Fruit fly (Drosophila melanogaster) whole organism, embryonic: ENCODE measurements around the gene RacGAP84C.

Source experiments
- Adf1 ChIP-seq: fragments of 200-800 bp; sonication (Bioruptor generic); IDR thresholded peaks from 2 replicates; pipeline ENCODE4 v1.3.6; 2022; ENCODE audit warnings: missing biosample characterization, missing genetic modification characterization
- B-H1 ChIP-seq: fragments of 200-800 bp; sonication (Bioruptor generic); IDR thresholded peaks from 3 replicates; pipeline ENCODE4 v1.3.6; 2022; ENCODE audit warnings: missing biosample characterization, missing genetic modification characterization
- CG10321 ChIP-seq: fragments of 200-800 bp; sonication (Bioruptor generic); IDR thresholded peaks from 2 replicates; pipeline ENCODE4 v1.3.6; 2022; ENCODE audit warnings: missing biosample characterization, missing genetic modification characterization
- CG11085 ChIP-seq: fragments of 200-800 bp; sonication (Bioruptor generic); IDR thresholded peaks from 2 replicates; pipeline ENCODE4 v1.3.6; 2022; ENCODE audit warnings: missing biosample characterization, missing genetic modification characterization
- CG12391 ChIP-seq: fragments of 200-800 bp; sonication (Bioruptor generic); optimal IDR thresholded peaks from 3 replicates; lab custom pipeline; 2018; ENCODE audit warnings: missing biosample characterization, mild to moderate bottlenecking, missing genetic modification characterization, moderate library complexity
- CG13287 ChIP-seq: fragments of 200-800 bp; sonication (Bioruptor generic); IDR thresholded peaks from 2 replicates; pipeline ENCODE4 v1.3.6; 2022; ENCODE audit warnings: missing biosample characterization, missing genetic modification characterization; ENCODE audit not compliant: partially characterized antibody
- CG15011 ChIP-seq: fragments of 200-800 bp; sonication (Bioruptor generic); optimal IDR thresholded peaks from 3 replicates; lab custom pipeline; 2018; ENCODE audit warnings: missing biosample characterization, mild to moderate bottlenecking, missing genetic modification characterization
- CG1529 ChIP-seq: fragments of 200-800 bp; sonication (Bioruptor generic); optimal IDR thresholded peaks from 3 replicates; lab custom pipeline; 2018; ENCODE audit warnings: missing biosample characterization, missing genetic modification characterization
- CG15479 ChIP-seq: fragments of 200-800 bp; sonication (Bioruptor generic); optimal IDR thresholded peaks from 3 replicates; lab custom pipeline; 2019; ENCODE audit warnings: missing biosample characterization, mild to moderate bottlenecking, missing genetic modification characterization, moderate library complexity
- CG16813 ChIP-seq: fragments of 200-800 bp; sonication (Bioruptor generic); IDR thresholded peaks from 3 replicates; pipeline ENCODE4 v1.3.6; 2022; ENCODE audit warnings: missing biosample characterization, missing genetic modification characterization; ENCODE audit not compliant: partially characterized antibody
- CG17328 ChIP-seq: fragments of 200-800 bp; sonication (Bioruptor generic); IDR thresholded peaks from 2 replicates; pipeline ENCODE4 v1.3.6; 2022; ENCODE audit warnings: missing biosample characterization, missing genetic modification characterization
- CG1832 ChIP-seq: fragments of 200-800 bp; sonication (Bioruptor generic); optimal IDR thresholded peaks from 2 replicates; lab custom pipeline; 2017; ENCODE audit warnings: missing biosample characterization, mild to moderate bottlenecking, missing genetic modification characterization, inconsistent platforms
- CG2712 ChIP-seq: fragments of 200-800 bp; optimal IDR thresholded peaks from 3 replicates; lab custom pipeline; 2019; ENCODE audit warnings: missing biosample characterization, mild to moderate bottlenecking, missing genetic modification characterization, moderate library complexity
- CG3163 ChIP-seq: fragments of 200-800 bp; sonication (Bioruptor generic); optimal IDR thresholded peaks from 3 replicates; lab custom pipeline; 2016; ENCODE audit warnings: missing biosample characterization, missing genetic modification characterization
- CG34224 ChIP-seq: fragments of 200-800 bp; sonication (Bioruptor generic); IDR thresholded peaks from 3 replicates; pipeline ENCODE4 v1.3.6; 2022; ENCODE audit warnings: missing biosample characterization, missing genetic modification characterization; ENCODE audit not compliant: partially characterized antibody
- CG4328 ChIP-seq: fragments of 200-800 bp; sonication (Bioruptor generic); optimal IDR thresholded peaks from 3 replicates; lab custom pipeline; 2017; ENCODE audit warnings: missing biosample characterization, missing genetic modification reagents, missing genetic modification characterization
- CG4360 ChIP-seq: fragments of 200-800 bp; sonication (Bioruptor generic); IDR thresholded peaks from 2 replicates; pipeline ENCODE4 v1.3.6; 2022; ENCODE audit warnings: missing biosample characterization, missing genetic modification characterization
- CG7745 ChIP-seq: fragments of 200-800 bp; sonication (Bioruptor generic); optimal IDR thresholded peaks from 2 replicates; lab custom pipeline; 2018; ENCODE audit warnings: missing biosample characterization, mild to moderate bottlenecking, missing genetic modification characterization, moderate library complexity
- CG7928 ChIP-seq: fragments of 200-800 bp; sonication (Bioruptor generic); optimal IDR thresholded peaks from 2 replicates; lab custom pipeline; 2017; ENCODE audit warnings: missing biosample characterization, mild to moderate bottlenecking, missing genetic modification characterization
- CG8478 ChIP-seq: fragments of >200 bp; optimal IDR thresholded peaks from 2 replicates; lab custom pipeline; 2018
- D19B ChIP-seq: fragments of 200-800 bp; sonication (Bioruptor generic); optimal IDR thresholded peaks from 2 replicates; lab custom pipeline; 2017; ENCODE audit warnings: missing biosample characterization, mild to moderate bottlenecking, missing genetic modification characterization
- Dek ChIP-seq: fragments of 200-800 bp; sonication (Bioruptor generic); optimal IDR thresholded peaks from 3 replicates; lab custom pipeline; 2019; ENCODE audit warnings: missing biosample characterization, mild to moderate bottlenecking, missing genetic modification characterization, moderate library complexity
- Dll ChIP-seq: fragments of 200-800 bp; sonication (Bioruptor generic); IDR thresholded peaks from 4 replicates; pipeline ENCODE4 v1.3.6; 2022; ENCODE audit warnings: missing biosample characterization, missing genetic modification characterization; ENCODE audit not compliant: partially characterized antibody
- Drgx ChIP-seq: fragments of 200-800 bp; sonication (Bioruptor generic); IDR thresholded peaks from 2 replicates; pipeline ENCODE4 v1.3.6; 2022; ENCODE audit warnings: missing biosample characterization, missing genetic modification characterization
- Hmr ChIP-seq: fragments of 200-800 bp; sonication (Bioruptor generic); optimal IDR thresholded peaks from 3 replicates; lab custom pipeline; 2017; ENCODE audit warnings: mild to moderate bottlenecking, missing biosample characterization, missing genetic modification reagents, missing genetic modification characterization
- NFAT ChIP-seq: fragments of 200-800 bp; sonication (Bioruptor generic); IDR thresholded peaks from 2 replicates; pipeline ENCODE4 v1.3.6; 2022; ENCODE audit warnings: missing biosample characterization, missing genetic modification characterization
- Nf-YA ChIP-seq: fragments of 200-800 bp; sonication (Bioruptor generic); IDR thresholded peaks from 2 replicates; pipeline ENCODE4 v1.3.6; 2022; ENCODE audit warnings: missing biosample characterization, missing genetic modification characterization
- Nf-YB ChIP-seq: fragments of 200-800 bp; sonication (Bioruptor generic); optimal IDR thresholded peaks from 3 replicates; lab custom pipeline; 2019; ENCODE audit warnings: missing biosample characterization, mild to moderate bottlenecking, missing genetic modification characterization, moderate library complexity
- Nf-YC ChIP-seq: fragments of 200-800 bp; optimal IDR thresholded peaks from 3 replicates; lab custom pipeline; 2019; ENCODE audit warnings: missing biosample characterization, mild to moderate bottlenecking, missing genetic modification characterization, moderate library complexity
- Opbp ChIP-seq: fragments of 200-800 bp; sonication (Bioruptor generic); IDR thresholded peaks from 3 replicates; pipeline ENCODE4 v1.3.6; 2022; ENCODE audit warnings: missing biosample characterization, missing genetic modification characterization; ENCODE audit not compliant: partially characterized antibody
- Rfx ChIP-seq: fragments of 200-800 bp; sonication (Bioruptor generic); IDR thresholded peaks from 2 replicates; pipeline ENCODE4 v1.3.6; 2022; ENCODE audit warnings: missing biosample characterization, missing genetic modification characterization
- Ssrp ChIP-seq: fragments of 200-800 bp; sonication (Bioruptor generic); optimal IDR thresholded peaks from 2 replicates; lab custom pipeline; 2018; ENCODE audit warnings: missing biosample characterization, mild to moderate bottlenecking, missing genetic modification characterization, moderate library complexity
- Trl ChIP-seq, 3 experiments: fragments of >200 bp in 2 of 3; fragments of 200-800 bp in 1 of 3; sonication (Bioruptor generic) in 1 of 3; optimal IDR thresholded peaks; 2 replicates in 1 of 3; 3 replicates in 2 of 3; lab custom pipeline; 2016 to 2017; ENCODE audit warnings: missing biosample characterization in 1 of 3, missing genetic modification characterization in 1 of 3
- ara ChIP-seq: fragments of 200-800 bp; sonication (Bioruptor generic); IDR thresholded peaks from 2 replicates; pipeline ENCODE4 v1.3.6; 2022; ENCODE audit warnings: missing biosample characterization, missing genetic modification characterization
- bigmax ChIP-seq: fragments of 200-800 bp; sonication (Bioruptor generic); optimal IDR thresholded peaks from 2 replicates; lab custom pipeline; 2018; ENCODE audit warnings: missing biosample characterization, mild to moderate bottlenecking, missing genetic modification characterization
- ems ChIP-seq: fragments of 200-800 bp; sonication (Bioruptor generic); optimal IDR thresholded peaks from 3 replicates; lab custom pipeline; 2016; ENCODE audit warnings: missing biosample characterization, missing genetic modification characterization
- exex ChIP-seq: fragments of 200-800 bp; sonication (Bioruptor generic); optimal IDR thresholded peaks from 4 replicates; lab custom pipeline; 2018; ENCODE audit warnings: missing biosample characterization, mild to moderate bottlenecking, missing genetic modification characterization, moderate library complexity
- h ChIP-seq: fragments of >200 bp; optimal IDR thresholded peaks from 2 replicates; lab custom pipeline; 2017
- lov ChIP-seq, 2 experiments: fragments of 200-800 bp in 1 of 2; fragments of >200 bp in 1 of 2; sonication (Bioruptor generic) in 1 of 2; IDR thresholded peaks in 1 of 2; optimal IDR thresholded peaks in 1 of 2; 2 replicates in 1 of 2; 3 replicates in 1 of 2; pipeline versions ENCODE4 v1.3.6 to Lab custom; 2017 to 2022; ENCODE audit warnings: missing biosample characterization in 1 of 2, missing genetic modification characterization in 1 of 2
- mam ChIP-seq: fragments of 200-800 bp; sonication (Bioruptor generic); optimal IDR thresholded peaks from 3 replicates; lab custom pipeline; 2016; ENCODE audit warnings: missing biosample characterization, missing genetic modification characterization
- nerfin-1 ChIP-seq: fragments of 200-800 bp; sonication (Bioruptor generic); optimal IDR thresholded peaks from 3 replicates; lab custom pipeline; 2019; ENCODE audit warnings: missing biosample characterization, mild to moderate bottlenecking, missing genetic modification characterization, moderate library complexity
- ro ChIP-seq: fragments of 200-800 bp; sonication (Bioruptor generic); IDR thresholded peaks from 2 replicates; pipeline ENCODE4 v1.3.6; 2022; ENCODE audit warnings: missing biosample characterization, missing genetic modification characterization
- sens-2 ChIP-seq: fragments of 200-800 bp; sonication (Bioruptor generic); IDR thresholded peaks from 2 replicates; pipeline ENCODE4 v1.3.6; 2022; ENCODE audit warnings: missing biosample characterization, missing genetic modification characterization
- seq ChIP-seq: fragments of 200-800 bp; sonication (Bioruptor generic); IDR thresholded peaks from 2 replicates; pipeline ENCODE4 v1.3.6; 2022; ENCODE audit warnings: missing biosample characterization, missing genetic modification characterization
- sna ChIP-seq: fragments of 200-800 bp; sonication (Bioruptor generic); IDR thresholded peaks from 2 replicates; pipeline ENCODE4 v1.3.6; 2022; ENCODE audit warnings: missing biosample characterization, missing genetic modification characterization; ENCODE audit not compliant: partially characterized antibody
- sqz ChIP-seq: fragments of 200-800 bp; sonication (Bioruptor generic); optimal IDR thresholded peaks from 3 replicates; lab custom pipeline; 2018; ENCODE audit warnings: missing biosample characterization, mild to moderate bottlenecking, missing genetic modification characterization
- stc ChIP-seq: fragments of 200-800 bp; sonication (Bioruptor generic); IDR thresholded peaks from 2 replicates; pipeline ENCODE4 v1.3.6; 2022; ENCODE audit warnings: missing biosample characterization, missing genetic modification characterization
- zen2 ChIP-seq: fragments of 200-800 bp; sonication (Bioruptor generic); IDR thresholded peaks from 3 replicates; pipeline ENCODE4 v1.3.6; 2022; ENCODE audit warnings: missing biosample characterization, missing genetic modification characterization; ENCODE audit not compliant: partially characterized antibody

Gene RacGAP84C

DNA sequence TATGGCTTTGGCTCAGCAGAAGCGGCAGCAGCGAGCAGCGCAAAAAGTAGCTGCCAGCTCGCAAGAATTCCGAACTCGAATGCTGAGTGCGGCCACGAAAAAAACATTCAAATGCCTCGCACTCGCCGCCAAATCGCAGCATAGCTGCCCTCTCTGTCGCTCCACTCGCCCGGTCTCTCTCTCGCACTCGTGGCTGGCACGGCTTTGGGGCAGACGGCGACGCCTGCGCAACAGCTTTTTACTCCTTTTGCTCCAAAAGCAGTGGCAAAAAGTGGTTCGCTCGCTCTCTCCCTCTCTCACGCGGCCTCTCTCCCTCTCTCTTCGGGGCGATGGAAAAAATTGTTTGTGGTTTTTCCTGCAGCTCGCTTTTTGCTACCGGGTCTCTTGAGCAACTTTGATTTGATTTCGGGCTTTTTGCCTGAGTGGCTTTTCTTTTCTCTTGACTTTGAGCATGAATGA lies 23.8 kb downstream of the RacGAP84C start, which contains the start of gene rn (continued):
- TF ChIP-seq CG15011 (GFP tag; lab: Kevin White, UChicago) (no peak), CG1529 (GFP tag; lab: Kevin White, UChicago) (no peak), CG11085 (GFP tag; lab: Robert Waterston, UW) (no peak), CG7745 (tag; lab: Kevin White, UChicago) (no peak), seq (GFP tag; lab: Robert Waterston, UW) (no peak), CG1832 (GFP tag; lab: Kevin White, UChicago) (peak; percentile 63), CG34224 (GFP tag; lab: Robert Waterston, UW) (no peak), ara (GFP tag; lab: Robert Waterston, UW) (no peak), lov (optimal IDR thresholded peaks at IDR 0.05; lab: Kevin White, UChicago) (no peak), lov (GFP tag; IDR thresholded peaks at IDR 0.05; lab: Robert Waterston, UW) (no peak), D19B (GFP tag; lab: Kevin White, UChicago) (no peak), nerfin-1 (tag; lab: Kevin White, UChicago) (no peak), Dll (GFP tag; lab: Robert Waterston, UW) (no peak), CG7928 (GFP tag; lab: Kevin White, UChicago) (no peak), CG17328 (GFP tag; lab: Robert Waterston, UW) (no peak), CG15479 (GFP tag; lab: Kevin White, UChicago) (no peak), NFAT (GFP tag; lab: Robert Waterston, UW) (no peak), CG4328 (GFP tag; lab: Kevin White, UChicago) (no peak), Nf-YC (peak; percentile 94), sens-2 (GFP tag; lab: Robert Waterston, UW) (no peak), Dek (tag; lab: Kevin White, UChicago) (no peak), B-H1 (GFP tag; lab: Robert Waterston, UW) (no peak), CG8478 (peak; percentile 37), Nf-YB (GFP tag; lab: Kevin White, UChicago) (peak; percentile 89), CG16813 (GFP tag; lab: Robert Waterston, UW) (no peak), zen2 (GFP tag; lab: Robert Waterston, UW) (no peak), Trl (optimal IDR thresholded peaks at IDR 0.05; lab: Kevin White, UChicago) (peak; percentile 77 to 79), Trl (GFP tag; optimal IDR thresholded peaks at IDR 0.05; lab: Kevin White, UChicago) (no peak), CG13287 (peak; percentile 21; the same call in 1 of the 2 replicates)

DNA sequence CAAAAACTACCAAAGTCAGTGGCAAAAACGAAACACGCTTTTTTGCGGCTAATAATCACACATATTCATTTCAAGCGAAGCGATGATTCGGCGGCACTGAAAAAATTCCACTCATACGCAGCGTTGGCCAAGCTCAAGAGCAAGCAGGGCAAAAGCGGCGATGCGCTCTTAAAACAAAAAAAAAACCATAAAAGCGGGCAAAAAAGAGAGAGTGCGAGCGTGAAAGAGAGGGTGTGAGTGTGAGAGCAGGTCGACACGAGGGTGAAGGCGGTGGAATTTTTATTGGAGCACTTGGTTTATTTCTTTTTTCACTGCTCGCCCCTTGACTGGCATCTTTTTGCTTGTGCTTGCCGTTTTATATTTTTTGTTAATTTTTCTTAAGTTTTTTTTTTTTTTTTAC lies 24.8 kb downstream of the RacGAP84C start:
- peak; percentile 94 for TF ChIP-seq CG3163 (GFP tag; lab: Kevin White, UChicago)
- TF ChIP-seq Trl (optimal IDR thresholded peaks at IDR 0.05; lab: Kevin White, UChicago) = peak; percentile 62 to 73
- TF ChIP-seq Trl (GFP tag; optimal IDR thresholded peaks at IDR 0.05; lab: Kevin White, UChicago) = no peak
- 0 out of 2 replicates have a peak, but pooled peaks have one; percentile 20 for TF ChIP-seq sna (GFP tag; lab: Robert Waterston, UW)
- no peak for TF ChIP-seq Ssrp (tag; lab: Kevin White, UChicago)
- no peak for TF ChIP-seq bigmax (GFP tag; lab: Kevin White, UChicago)
- no peak for TF ChIP-seq Adf1
- no peak for TF ChIP-seq CG2712 (tag; lab: Kevin White, UChicago)
- peak; percentile 89 for TF ChIP-seq Nf-YB (GFP tag; lab: Kevin White, UChicago)
- no peak for TF ChIP-seq h
- TF ChIP-seq CG4360 (GFP tag; lab: Robert Waterston, UW) = no peak
- no peak for TF ChIP-seq Rfx (GFP tag; lab: Robert Waterston, UW)
- peak; percentile 63; the same call in 1 of the 2 replicates for TF ChIP-seq CG10321 (GFP tag; lab: Robert Waterston, UW)
- TF ChIP-seq mam (GFP tag; lab: Kevin White, UChicago) = no peak
- peak; percentile 51 for TF ChIP-seq sqz (GFP tag; lab: Kevin White, UChicago)
- no peak for TF ChIP-seq nerfin-1 (tag; lab: Kevin White, UChicago)
- TF ChIP-seq stc (GFP tag; lab: Robert Waterston, UW) = no peak
- no peak for TF ChIP-seq Hmr (GFP tag; lab: Kevin White, UChicago)
- no peak for TF ChIP-seq exex (tag; lab: Kevin White, UChicago)
- no peak for TF ChIP-seq CG12391 (tag; lab: Kevin White, UChicago)
- TF ChIP-seq CG15479 (GFP tag; lab: Kevin White, UChicago) = no peak
- 0 out of 2 replicates have a peak, but pooled peaks have one; percentile 8 for TF ChIP-seq Nf-YA (GFP tag; lab: Robert Waterston, UW)
- 0 out of 2 replicates have a peak, but pooled peaks have one; percentile 10 for TF ChIP-seq Drgx (GFP tag; lab: Robert Waterston, UW)
- TF ChIP-seq ems (GFP tag; lab: Kevin White, UChicago) = no peak
- TF ChIP-seq Nf-YC = peak; percentile 86
- TF ChIP-seq CG1832 (GFP tag; lab: Kevin White, UChicago) = peak; percentile 43
- no peak for TF ChIP-seq ro (GFP tag; lab: Robert Waterston, UW)
- TF ChIP-seq Opbp = no peak
